Worm (Caenorhabditis elegans) whole organism, L1 larva: ENCODE measurements around the gene cct-2.

Experiments used
- C04F5.9 ChIP-seq: sonication (generic microtip); optimal IDR thresholded peaks from 2 replicates; lab custom pipeline; 2016; ENCODE audit warnings: missing genetic modification characterization, missing compliant biosample characterization
- C16A3.4 ChIP-seq: fragments of 150-350 bp; optimal IDR thresholded peaks from 2 replicates; lab custom pipeline; 2014; ENCODE audit warnings: missing biosample characterization, missing genetic modification characterization
- C34B4.2 ChIP-seq: sonication (generic microtip); optimal IDR thresholded peaks from 2 replicates; lab custom pipeline; 2017; ENCODE audit warnings: mild to moderate bottlenecking, missing genetic modification characterization, missing compliant biosample characterization
- F16B12.6 ChIP-seq: fragments of 150-350 bp; optimal IDR thresholded peaks from 2 replicates; lab custom pipeline; 2014; ENCODE audit warnings: missing biosample characterization, missing genetic modification characterization
- aha-1 ChIP-seq: fragments of 150-350 bp; optimal IDR thresholded peaks from 2 replicates; lab custom pipeline; 2014; ENCODE audit warnings: missing biosample characterization, missing genetic modification characterization
- alr-1 ChIP-seq: fragments of 200-800 bp; sonication (Bioruptor generic); optimal IDR thresholded peaks from 2 replicates; lab custom pipeline; 2018; ENCODE audit warnings: borderline replicate concordance, mild to moderate bottlenecking, missing genetic modification characterization, missing compliant biosample characterization
- ama-1 ChIP-seq: fragments of 150-350 bp; optimal IDR thresholded peaks from 2 replicates; lab custom pipeline; 2014
- ceh-63 ChIP-seq: fragments of 200-800 bp; sonication (Bioruptor generic); optimal IDR thresholded peaks from 2 replicates; lab custom pipeline; 2018; ENCODE audit warnings: mild to moderate bottlenecking, missing genetic modification characterization, missing compliant biosample characterization
- ceh-88 ChIP-seq: fragments of 200-800 bp; sonication (Bioruptor generic); IDR thresholded peaks from 2 replicates; pipeline ENCODE4 v1.3.6; 2022; ENCODE audit warnings: missing genetic modification characterization, missing compliant biosample characterization
- ceh-90 ChIP-seq: sonication (generic microtip); optimal IDR thresholded peaks from 2 replicates; lab custom pipeline; 2016; ENCODE audit warnings: missing genetic modification characterization, missing compliant biosample characterization
- ces-1 ChIP-seq: fragments of 150-350 bp; optimal IDR thresholded peaks from 2 replicates; lab custom pipeline; 2014; ENCODE audit warnings: missing biosample characterization, missing genetic modification reagents, missing genetic modification characterization
- dpl-1 ChIP-seq, 3 experiments: fragments of 150-350 bp in 2 of 3; sonication (generic microtip) in 1 of 3; optimal IDR thresholded peaks; 2 replicates each; lab custom pipeline; 2014 to 2017; ENCODE audit warnings: missing biosample characterization in 3 of 3, missing genetic modification characterization in 3 of 3, missing genetic modification reagents in 3 of 3
- dsc-1 ChIP-seq: sonication (generic microtip); optimal IDR thresholded peaks from 2 replicates; lab custom pipeline; 2016; ENCODE audit warnings: mild to moderate bottlenecking, missing genetic modification characterization, missing compliant biosample characterization
- egl-13 ChIP-seq: sonication (generic microtip); optimal IDR thresholded peaks from 2 replicates; lab custom pipeline; 2016; ENCODE audit warnings: missing genotype, missing genetic modification reagents, missing genetic modification characterization, missing compliant biosample characterization
- egl-27 ChIP-seq, 2 experiments: fragments of 150-350 bp in 1 of 2; sonication (generic microtip); optimal IDR thresholded peaks; 3 replicates each; lab custom pipeline; 2017 to 2018; ENCODE audit warnings: missing biosample characterization in 2 of 2, missing genetic modification characterization in 2 of 2, missing genetic modification reagents in 2 of 2
- elt-2 ChIP-seq: sonication (generic microtip); optimal IDR thresholded peaks from 2 replicates; lab custom pipeline; 2016; ENCODE audit warnings: missing genetic modification characterization, mild to moderate bottlenecking, inconsistent platforms, missing compliant biosample characterization, missing genetic modification reagents
- elt-3 ChIP-seq, 6 experiments: fragments of 150-350 bp in 1 of 6; sonication (generic microtip); optimal IDR thresholded peaks; 2 replicates each; lab custom pipeline; 2017 to 2018; ENCODE audit warnings: missing biosample characterization in 6 of 6, missing genetic modification characterization in 6 of 6, inconsistent platforms in 1 of 6
- ets-5 ChIP-seq: fragments of 200-800 bp; sonication (Bioruptor generic); IDR thresholded peaks from 2 replicates; pipeline ENCODE4 v1.3.6; 2022; ENCODE audit warnings: missing genetic modification characterization, missing compliant biosample characterization
- fkh-10 ChIP-seq: sonication (generic microtip); optimal IDR thresholded peaks from 2 replicates; lab custom pipeline; 2017; ENCODE audit warnings: missing biosample characterization, missing genetic modification reagents, missing genetic modification characterization
- fkh-8 ChIP-seq: sonication (generic microtip); optimal IDR thresholded peaks from 2 replicates; lab custom pipeline; 2016; ENCODE audit warnings: mild to moderate bottlenecking, missing genetic modification characterization, missing compliant biosample characterization
- hlh-17 ChIP-seq: fragments of 200-800 bp; sonication (Bioruptor generic); optimal IDR thresholded peaks from 2 replicates; lab custom pipeline; 2018; ENCODE audit warnings: missing genetic modification characterization, mild to moderate bottlenecking, missing compliant biosample characterization, moderate library complexity, borderline replicate concordance
- hlh-4 ChIP-seq: sonication (generic microtip); optimal IDR thresholded peaks from 2 replicates; lab custom pipeline; 2016; ENCODE audit warnings: mild to moderate bottlenecking, missing genetic modification characterization, missing compliant biosample characterization
- lin-14 ChIP-seq: fragments of 200-800 bp; sonication (Bioruptor generic); optimal IDR thresholded peaks from 2 replicates; lab custom pipeline; 2018; ENCODE audit warnings: mild to moderate bottlenecking, missing genetic modification characterization, moderate library complexity, missing compliant biosample characterization
- lin-15B ChIP-seq: fragments of 150-350 bp; sonication (generic microtip); optimal IDR thresholded peaks from 3 replicates; lab custom pipeline; 2014; ENCODE audit warnings: missing biosample characterization, missing genetic modification characterization
- lin-35 ChIP-seq, 2 experiments: fragments of 150-350 bp; optimal IDR thresholded peaks; 2 replicates each; lab custom pipeline; 2014; ENCODE audit warnings: missing biosample characterization in 2 of 2, missing genetic modification characterization in 2 of 2, missing genetic modification reagents in 2 of 2
- lin-39 ChIP-seq: fragments of 150-350 bp; optimal IDR thresholded peaks from 2 replicates; lab custom pipeline; 2014; ENCODE audit warnings: missing biosample characterization, missing genetic modification reagents, missing genetic modification characterization
- lsy-2 ChIP-seq, 2 experiments: fragments of 150-350 bp; optimal IDR thresholded peaks; 2 replicates each; lab custom pipeline; 2014; ENCODE audit warnings: missing biosample characterization in 2 of 2, missing genetic modification characterization in 2 of 2
- mdl-1 ChIP-seq, 2 experiments: fragments of 150-350 bp; optimal IDR thresholded peaks; 2 replicates each; lab custom pipeline; 2014 to 2017; ENCODE audit warnings: missing biosample characterization in 2 of 2, missing genetic modification characterization in 2 of 2, inconsistent platforms in 1 of 2
- mep-1 ChIP-seq: fragments of 150-350 bp; optimal IDR thresholded peaks from 2 replicates; lab custom pipeline; 2014; ENCODE audit warnings: missing biosample characterization, missing genetic modification characterization
- nhr-11 ChIP-seq: fragments of 150-350 bp; optimal IDR thresholded peaks from 2 replicates; lab custom pipeline; 2014; ENCODE audit warnings: missing biosample characterization, missing genetic modification characterization
- nhr-12 ChIP-seq: sonication (generic microtip); optimal IDR thresholded peaks from 2 replicates; lab custom pipeline; 2017; ENCODE audit warnings: missing biosample characterization, missing genetic modification characterization
- nhr-28 ChIP-seq: fragments of 150-350 bp; optimal IDR thresholded peaks from 2 replicates; lab custom pipeline; 2014; ENCODE audit warnings: missing biosample characterization, missing genetic modification characterization
- nhr-47 ChIP-seq: sonication (generic microtip); optimal IDR thresholded peaks from 2 replicates; lab custom pipeline; 2016; ENCODE audit warnings: mild to moderate bottlenecking, missing genetic modification characterization, moderate library complexity, missing compliant biosample characterization
- nhr-71 ChIP-seq: sonication (generic microtip); optimal IDR thresholded peaks from 2 replicates; lab custom pipeline; 2016; ENCODE audit warnings: mild to moderate bottlenecking, missing genetic modification characterization, moderate library complexity, missing compliant biosample characterization
- nhr-76 ChIP-seq: sonication (generic microtip); optimal IDR thresholded peaks from 2 replicates; lab custom pipeline; 2017; ENCODE audit warnings: missing biosample characterization, missing genetic modification characterization
- nhr-77 ChIP-seq: fragments of 150-350 bp; optimal IDR thresholded peaks from 2 replicates; lab custom pipeline; 2014; ENCODE audit warnings: missing biosample characterization, missing genetic modification characterization
- nhr-90 ChIP-seq: sonication (generic microtip); optimal IDR thresholded peaks from 2 replicates; lab custom pipeline; 2016; ENCODE audit warnings: mild to moderate bottlenecking, missing genetic modification characterization, missing compliant biosample characterization; ENCODE audit not compliant: poor library complexity
- pag-3 ChIP-seq: sonication (generic microtip); optimal IDR thresholded peaks from 2 replicates; lab custom pipeline; 2017; ENCODE audit warnings: missing genetic modification characterization, mild to moderate bottlenecking, missing compliant biosample characterization, antibody characterized with exemption, borderline replicate concordance; ENCODE audit not compliant: insufficient read depth
- pax-3 ChIP-seq: fragments of 200-800 bp; sonication (Bioruptor generic); optimal IDR thresholded peaks from 2 replicates; lab custom pipeline; 2018; ENCODE audit warnings: mild to moderate bottlenecking, missing genetic modification characterization, moderate library complexity, missing compliant biosample characterization
- pqm-1 ChIP-seq: sonication (generic microtip); optimal IDR thresholded peaks from 3 replicates; lab custom pipeline; 2017; ENCODE audit warnings: missing biosample characterization, missing genetic modification characterization
- snpc-4 ChIP-seq: fragments of 150-350 bp; optimal IDR thresholded peaks from 2 replicates; lab custom pipeline; 2014; ENCODE audit warnings: missing biosample characterization, missing genetic modification characterization
- sox-4 ChIP-seq: sonication (generic microtip); optimal IDR thresholded peaks from 2 replicates; lab custom pipeline; 2016; ENCODE audit warnings: missing genetic modification characterization, missing compliant biosample characterization
- sptf-1 ChIP-seq: fragments of 150-350 bp; optimal IDR thresholded peaks from 2 replicates; lab custom pipeline; 2014; ENCODE audit warnings: missing biosample characterization, missing genetic modification characterization
- sup-37 ChIP-seq: fragments of 200-800 bp; sonication (Bioruptor generic); optimal IDR thresholded peaks from 2 replicates; lab custom pipeline; 2018; ENCODE audit warnings: mild to moderate bottlenecking, missing genetic modification characterization, missing compliant biosample characterization
- tbx-2 ChIP-seq: sonication (generic microtip); optimal IDR thresholded peaks from 2 replicates; lab custom pipeline; 2016; ENCODE audit warnings: missing genetic modification characterization, missing compliant biosample characterization
- unc-130 ChIP-seq: fragments of 150-350 bp; optimal IDR thresholded peaks from 2 replicates; lab custom pipeline; 2017; ENCODE audit warnings: missing biosample characterization, missing genetic modification characterization, inconsistent platforms
- unc-86 ChIP-seq: sonication (generic microtip); optimal IDR thresholded peaks from 2 replicates; lab custom pipeline; 2016; ENCODE audit warnings: missing genetic modification characterization, missing compliant biosample characterization
- unc-98 ChIP-seq: fragments of 200-800 bp; sonication (Bioruptor generic); IDR thresholded peaks from 2 replicates; pipeline ENCODE4 v1.3.6; 2022; ENCODE audit warnings: missing genetic modification characterization, missing compliant biosample characterization
- xbp-1 ChIP-seq: sonication (generic microtip); optimal IDR thresholded peaks from 2 replicates; lab custom pipeline; 2016; ENCODE audit warnings: missing genetic modification characterization, missing compliant biosample characterization

The cct-2 gene

ce11 chrII:8883559-8883958, 44.0 kb upstream of the cct-2 start, which contains the start of gene rha-1:
TSS of gene rha-1 (minus strand) at chrII:8883659.
- TF ChIP-seq snpc-4 (tag; lab: Kevin White, UChicago) (no peak), lin-35 (GFP tag; optimal IDR thresholded peaks at IDR 0.05; lab: Kevin White, UChicago) (no peak), dsc-1 (no peak), ceh-90 (tag; lab: Kevin White, UChicago) (no peak), dpl-1 (GFP tag; optimal IDR thresholded peaks at IDR 0.05; lab: Kevin White, UChicago) (no peak), pag-3 (tag; lab: Kevin White, UChicago) (no peak), hlh-4 (no peak), hlh-17 (GFP tag; lab: Kevin White, UChicago) (no peak), alr-1 (tag; lab: Kevin White, UChicago) (no peak)

- TF ChIP-seq lin-35 (GFP tag; optimal IDR thresholded peaks at IDR 0.05; lab: Kevin White, UChicago) (peak; percentile 65 to 78), hlh-17 (GFP tag; lab: Kevin White, UChicago) (no peak), ceh-63 (GFP tag; lab: Kevin White, UChicago) (no peak), ets-5 (GFP tag; lab: Robert Waterston, UW) (no peak), fkh-10 (no peak), nhr-47 (tag; lab: Kevin White, UChicago) (peak; percentile 41), C16A3.4 (tag; lab: Kevin White, UChicago) (peak; percentile 63), C34B4.2 (tag; lab: Kevin White, UChicago) (no peak), ama-1 (no peak), mdl-1 (tag; optimal IDR thresholded peaks at IDR 0.05; lab: Kevin White, UChicago) (no peak), tbx-2 (tag; lab: Kevin White, UChicago) (peak; percentile 22), nhr-12 (tag; lab: Kevin White, UChicago) (no peak), lin-39 (tag; lab: Kevin White, UChicago) (no peak), pqm-1 (tag; lab: Kevin White, UChicago) (no peak), unc-98 (GFP tag; lab: Robert Waterston, UW) (no peak), nhr-90 (peak; percentile 31), nhr-76 (tag; lab: Kevin White, UChicago) (no peak), nhr-28 (tag; lab: Kevin White, UChicago) (no peak), ceh-90 (tag; lab: Kevin White, UChicago) (no peak), nhr-77 (tag; lab: Kevin White, UChicago) (no peak), unc-130 (tag; lab: Kevin White, UChicago) (peak; percentile 83), nhr-11 (tag; lab: Kevin White, UChicago) (no peak), ceh-88 (GFP tag; lab: Robert Waterston, UW) (no peak), egl-27 (tag; optimal IDR thresholded peaks at IDR 0.05; lab: Kevin White, UChicago) (no peak), sup-37 (GFP tag; lab: Kevin White, UChicago) (no peak), sox-4 (tag; lab: Kevin White, UChicago) (no peak), lin-14 (no peak), fkh-8 (tag; lab: Kevin White, UChicago) (no peak), egl-13 (tag; lab: Kevin White, UChicago) (no peak), pax-3 (tag; lab: Kevin White, UChicago) (no peak), lin-15B (tag; lab: Kevin White, UChicago) (no peak), nhr-71 (peak; percentile 57), elt-2 (tag; lab: Kevin White, UChicago) (no peak), mep-1 (no peak), sptf-1 (tag; lab: Kevin White, UChicago) (no peak), elt-3 (tag; optimal IDR thresholded peaks at IDR 0.05; lab: Kevin White, UChicago) (no peak), C04F5.9 (no peak), lsy-2 (tag; optimal IDR thresholded peaks at IDR 0.05; lab: Kevin White, UChicago) (peak; percentile 97 to 99), aha-1 (no peak), xbp-1 (peak; percentile 38), F16B12.6 (tag; lab: Kevin White, UChicago) (peak; percentile 87), ces-1 (no peak), pag-3 (tag; lab: Kevin White, UChicago) (no peak), unc-86 (tag; lab: Kevin White, UChicago) (no peak), hlh-4 (no peak)
Observed at ce11 chrII:8884262-8884949, 43.1 kb upstream of the cct-2 start, which contains the start of the genes T07D4.5 and ddx-19. TSS of gene T07D4.5 (minus strand) at chrII:8884332. TSS of gene ddx-19 (plus strand) at chrII:8884899.
